Worm (Caenorhabditis elegans) whole organism, young adult: ENCODE results near the gene lido-6.

Source experiments
- F33H1.4 ChIP-seq: fragments of 200-800 bp; sonication (Bioruptor generic); IDR thresholded peaks from 2 replicates; pipeline ENCODE4 v1.3.6; 2022; ENCODE audit warnings: missing genetic modification reagents, missing genetic modification characterization, missing compliant biosample characterization
- Y67H2A.10 ChIP-seq: fragments of 200-800 bp; sonication (Bioruptor generic); conservative IDR thresholded peaks from 2 replicates; pipeline ENCODE4 v1.3.6; 2022; ENCODE audit warnings: missing genetic modification reagents, missing genetic modification characterization, missing compliant biosample characterization
- ama-1 ChIP-seq, 3 experiments: fragments of 150-350 bp in 1 of 3; sonication (generic microtip) in 2 of 3; optimal IDR thresholded peaks; 2 replicates each; lab custom pipeline; 2014 to 2018; ENCODE audit warnings: missing biosample characterization in 2 of 3, missing genetic modification characterization in 2 of 3, missing genetic modification reagents in 2 of 3
- egrh-3 ChIP-seq: fragments of 200-800 bp; sonication (Bioruptor generic); IDR thresholded peaks from 2 replicates; pipeline ENCODE4 v1.3.6; 2022; ENCODE audit warnings: missing genetic modification reagents, missing genetic modification characterization, missing compliant biosample characterization
- fkh-3 ChIP-seq: sonication (generic microtip); optimal IDR thresholded peaks from 2 replicates; lab custom pipeline; 2016; ENCODE audit warnings: mild to moderate bottlenecking, missing genetic modification characterization, missing compliant biosample characterization
- hrde-1 ChIP-seq: sonication (generic microtip); optimal IDR thresholded peaks from 2 replicates; lab custom pipeline; 2016; ENCODE audit warnings: missing genetic modification characterization, mild to moderate bottlenecking, missing compliant biosample characterization, moderate library complexity, missing genotype, missing genetic modification reagents, borderline replicate concordance
- lin-54 ChIP-seq: fragments of 200-800 bp; sonication (Bioruptor generic); optimal IDR thresholded peaks from 2 replicates; lab custom pipeline; 2018; ENCODE audit warnings: mild to moderate bottlenecking, missing genetic modification characterization, missing compliant biosample characterization
- nfya-2 ChIP-seq: fragments of 200-800 bp; sonication (Bioruptor generic); IDR thresholded peaks from 2 replicates; pipeline ENCODE4 v1.3.6; 2022; ENCODE audit warnings: missing genetic modification reagents, missing genetic modification characterization, missing compliant biosample characterization
- rcor-1 ChIP-seq: fragments of 200-800 bp; sonication (Bioruptor generic); IDR thresholded peaks from 2 replicates; pipeline ENCODE4 v1.3.6; 2022; ENCODE audit warnings: missing genetic modification reagents, missing genetic modification characterization, missing compliant biosample characterization
- snpc-3.4 ChIP-seq: sonication (generic microtip); optimal IDR thresholded peaks from 2 replicates; lab custom pipeline; 2017; ENCODE audit warnings: missing genetic modification characterization, mild to moderate bottlenecking, missing compliant biosample characterization, antibody characterized with exemption, moderate library complexity, missing genotype, missing genetic modification reagents
- unc-130 ChIP-seq: sonication (generic microtip); optimal IDR thresholded peaks from 2 replicates; lab custom pipeline; 2016; ENCODE audit warnings: missing genetic modification reagents, missing genetic modification characterization, missing compliant biosample characterization
- unc-62 ChIP-seq: fragments of 150-350 bp; optimal IDR thresholded peaks from 2 replicates; lab custom pipeline; 2014; ENCODE audit warnings: missing biosample characterization, missing genetic modification reagents, missing genetic modification characterization
- ztf-22 ChIP-seq: fragments of 200-800 bp; sonication (Bioruptor generic); optimal IDR thresholded peaks from 2 replicates; lab custom pipeline; 2018; ENCODE audit warnings: mild to moderate bottlenecking, missing genetic modification characterization, moderate library complexity, missing compliant biosample characterization

DNA sequence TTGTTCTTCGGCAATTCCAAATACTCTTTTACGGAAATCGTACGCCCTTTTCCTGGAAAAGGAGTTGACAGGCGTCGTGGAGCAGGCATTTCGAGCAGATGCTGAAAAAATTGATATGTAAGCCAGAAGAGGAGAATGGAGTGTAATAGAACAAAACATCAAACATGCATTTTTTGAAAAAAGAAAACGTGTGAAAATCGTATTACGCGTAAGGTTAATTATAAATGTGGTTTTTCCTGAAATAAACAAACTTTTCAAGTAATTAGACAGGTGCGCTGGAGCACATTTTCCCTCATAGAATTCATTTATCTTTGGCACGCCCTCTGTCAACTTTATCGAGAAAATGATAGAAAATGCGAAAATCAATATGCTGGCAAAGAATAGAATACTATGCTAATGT is at the start of gene lido-6:
- no peak for TF ChIP-seq fkh-3 (tag; lab: Kevin White, UChicago)
- no peak for TF ChIP-seq nfya-2
- no peak for TF ChIP-seq ztf-22 (GFP tag; lab: Kevin White, UChicago)
- no peak for TF ChIP-seq egrh-3 (GFP tag; lab: Robert Waterston, UW)
- no peak for TF ChIP-seq ama-1 (optimal IDR thresholded peaks at IDR 0.05; lab: Kevin White, UChicago)
- no peak for TF ChIP-seq ama-1 (GFP tag; optimal IDR thresholded peaks at IDR 0.05; lab: Kevin White, UChicago)
- no peak for TF ChIP-seq unc-62 (GFP tag; lab: Kevin White, UChicago)
- TF ChIP-seq unc-130 = no peak
- no peak for TF ChIP-seq Y67H2A.10 (GFP tag; lab: Robert Waterston, UW)
- no peak for TF ChIP-seq lin-54 (GFP tag; lab: Kevin White, UChicago)
- TF ChIP-seq snpc-3.4 (tag; lab: Kevin White, UChicago) = no peak
- no peak for TF ChIP-seq hrde-1 (tag; lab: Kevin White, UChicago)
- TF ChIP-seq F33H1.4 = no peak
- TF ChIP-seq rcor-1 (GFP tag; lab: Robert Waterston, UW) = no peak
